Worm (Caenorhabditis elegans) whole organism, L1 larva: ENCODE data around the gene F36A4.5.

ENCODE experiments used
- C34B4.2 ChIP-seq: sonication (generic microtip); optimal IDR thresholded peaks from 2 replicates; lab custom pipeline; 2017; ENCODE audit warnings: mild to moderate bottlenecking, missing genetic modification characterization, missing compliant biosample characterization
- alr-1 ChIP-seq: fragments of 200-800 bp; sonication (Bioruptor generic); optimal IDR thresholded peaks from 2 replicates; lab custom pipeline; 2018; ENCODE audit warnings: borderline replicate concordance, mild to moderate bottlenecking, missing genetic modification characterization, missing compliant biosample characterization
- ama-1 ChIP-seq: fragments of 150-350 bp; optimal IDR thresholded peaks from 2 replicates; lab custom pipeline; 2014
- blmp-1 ChIP-seq: fragments of 150-350 bp; optimal IDR thresholded peaks from 2 replicates; lab custom pipeline; 2014; ENCODE audit warnings: missing biosample characterization, missing genetic modification characterization
- ceh-63 ChIP-seq: fragments of 200-800 bp; sonication (Bioruptor generic); optimal IDR thresholded peaks from 2 replicates; lab custom pipeline; 2018; ENCODE audit warnings: mild to moderate bottlenecking, missing genetic modification characterization, missing compliant biosample characterization
- ceh-8 ChIP-seq: fragments of 200-800 bp; sonication (Bioruptor generic); optimal IDR thresholded peaks from 2 replicates; lab custom pipeline; 2018; ENCODE audit warnings: mild to moderate bottlenecking, missing genetic modification characterization, moderate library complexity, missing compliant biosample characterization
- efl-1 ChIP-seq, 4 experiments: fragments of 150-350 bp; optimal IDR thresholded peaks in 3 of 4; peaks in 1 of 4; 1 replicate in 1 of 4; 2 replicates in 3 of 4; lab custom pipeline; 2014; ENCODE audit warnings: missing biosample characterization in 2 of 4, missing genetic modification characterization in 2 of 4, missing genetic modification reagents in 2 of 4
- efl-3 ChIP-seq: fragments of 200-800 bp; sonication (Bioruptor generic); optimal IDR thresholded peaks from 2 replicates; lab custom pipeline; 2018; ENCODE audit warnings: mild to moderate bottlenecking, missing genetic modification characterization, missing compliant biosample characterization
- egl-27 ChIP-seq, 2 experiments: fragments of 150-350 bp in 1 of 2; sonication (generic microtip); optimal IDR thresholded peaks; 3 replicates each; lab custom pipeline; 2017 to 2018; ENCODE audit warnings: missing biosample characterization in 2 of 2, missing genetic modification characterization in 2 of 2, missing genetic modification reagents in 2 of 2
- elt-2 ChIP-seq: sonication (generic microtip); optimal IDR thresholded peaks from 2 replicates; lab custom pipeline; 2016; ENCODE audit warnings: missing genetic modification characterization, mild to moderate bottlenecking, inconsistent platforms, missing compliant biosample characterization, missing genetic modification reagents
- elt-3 ChIP-seq, 6 experiments: fragments of 150-350 bp in 1 of 6; sonication (generic microtip); optimal IDR thresholded peaks; 2 replicates each; lab custom pipeline; 2017 to 2018; ENCODE audit warnings: missing biosample characterization in 6 of 6, missing genetic modification characterization in 6 of 6, inconsistent platforms in 1 of 6
- fos-1 ChIP-seq: fragments of 150-350 bp; optimal IDR thresholded peaks from 2 replicates; lab custom pipeline; 2014; ENCODE audit warnings: missing biosample characterization, missing genetic modification characterization
- grh-1 ChIP-seq: fragments of 200-800 bp; sonication (Bioruptor generic); IDR thresholded peaks from 2 replicates; pipeline ENCODE4 v1.3.6; 2022; ENCODE audit warnings: missing genetic modification reagents, missing genetic modification characterization, missing compliant biosample characterization
- hlh-4 ChIP-seq: sonication (generic microtip); optimal IDR thresholded peaks from 2 replicates; lab custom pipeline; 2016; ENCODE audit warnings: mild to moderate bottlenecking, missing genetic modification characterization, missing compliant biosample characterization
- hpl-2 ChIP-seq: fragments of 150-350 bp; optimal IDR thresholded peaks from 2 replicates; lab custom pipeline; 2014; ENCODE audit warnings: missing biosample characterization, missing genetic modification reagents, missing genetic modification characterization
- irx-1 ChIP-seq: sonication (generic microtip); optimal IDR thresholded peaks from 2 replicates; lab custom pipeline; 2016; ENCODE audit warnings: missing genetic modification characterization, missing compliant biosample characterization
- lin-13 ChIP-seq: fragments of 150-350 bp; optimal IDR thresholded peaks from 2 replicates; lab custom pipeline; 2014; ENCODE audit warnings: missing biosample characterization, missing genetic modification reagents, missing genetic modification characterization
- lin-35 ChIP-seq, 2 experiments: fragments of 150-350 bp; optimal IDR thresholded peaks; 2 replicates each; lab custom pipeline; 2014; ENCODE audit warnings: missing biosample characterization in 2 of 2, missing genetic modification characterization in 2 of 2, missing genetic modification reagents in 2 of 2
- lsy-2 ChIP-seq, 2 experiments: fragments of 150-350 bp; optimal IDR thresholded peaks; 2 replicates each; lab custom pipeline; 2014; ENCODE audit warnings: missing biosample characterization in 2 of 2, missing genetic modification characterization in 2 of 2
- mab-9 ChIP-seq: fragments of 200-800 bp; sonication (Bioruptor generic); IDR thresholded peaks from 2 replicates; pipeline ENCODE4 v1.3.6; 2022; ENCODE audit warnings: missing genetic modification reagents, missing genetic modification characterization, missing compliant biosample characterization
- mdl-1 ChIP-seq, 2 experiments: fragments of 150-350 bp; optimal IDR thresholded peaks; 2 replicates each; lab custom pipeline; 2014 to 2017; ENCODE audit warnings: missing biosample characterization in 2 of 2, missing genetic modification characterization in 2 of 2, inconsistent platforms in 1 of 2
- nhr-12 ChIP-seq: sonication (generic microtip); optimal IDR thresholded peaks from 2 replicates; lab custom pipeline; 2017; ENCODE audit warnings: missing biosample characterization, missing genetic modification characterization
- nhr-19 ChIP-seq: fragments of 200-800 bp; sonication (Bioruptor generic); conservative IDR thresholded peaks from 2 replicates; pipeline ENCODE4 v1.3.6; 2022; ENCODE audit warnings: missing genetic modification characterization, missing compliant biosample characterization
- nhr-20 ChIP-seq: sonication (generic microtip); optimal IDR thresholded peaks from 2 replicates; lab custom pipeline; 2016; ENCODE audit warnings: mild to moderate bottlenecking, missing genetic modification characterization, missing compliant biosample characterization
- nhr-47 ChIP-seq: sonication (generic microtip); optimal IDR thresholded peaks from 2 replicates; lab custom pipeline; 2016; ENCODE audit warnings: mild to moderate bottlenecking, missing genetic modification characterization, moderate library complexity, missing compliant biosample characterization
- nhr-71 ChIP-seq: sonication (generic microtip); optimal IDR thresholded peaks from 2 replicates; lab custom pipeline; 2016; ENCODE audit warnings: mild to moderate bottlenecking, missing genetic modification characterization, moderate library complexity, missing compliant biosample characterization
- nhr-76 ChIP-seq: sonication (generic microtip); optimal IDR thresholded peaks from 2 replicates; lab custom pipeline; 2017; ENCODE audit warnings: missing biosample characterization, missing genetic modification characterization
- nhr-85 ChIP-seq: sonication (generic microtip); peaks from one replicate; lab custom pipeline; 2016; ENCODE audit warnings: missing genetic modification characterization, inconsistent platforms, missing compliant biosample characterization
- nhr-90 ChIP-seq: sonication (generic microtip); optimal IDR thresholded peaks from 2 replicates; lab custom pipeline; 2016; ENCODE audit warnings: mild to moderate bottlenecking, missing genetic modification characterization, missing compliant biosample characterization; ENCODE audit not compliant: poor library complexity
- pax-3 ChIP-seq: fragments of 200-800 bp; sonication (Bioruptor generic); optimal IDR thresholded peaks from 2 replicates; lab custom pipeline; 2018; ENCODE audit warnings: mild to moderate bottlenecking, missing genetic modification characterization, moderate library complexity, missing compliant biosample characterization
- skn-1 ChIP-seq: fragments of 150-350 bp; optimal IDR thresholded peaks from 2 replicates; lab custom pipeline; 2014; ENCODE audit warnings: missing biosample characterization, missing genetic modification characterization
- snu-23 ChIP-seq: sonication (generic microtip); optimal IDR thresholded peaks from 2 replicates; lab custom pipeline; 2016; ENCODE audit warnings: missing genetic modification characterization, missing compliant biosample characterization
- sup-37 ChIP-seq: fragments of 200-800 bp; sonication (Bioruptor generic); optimal IDR thresholded peaks from 2 replicates; lab custom pipeline; 2018; ENCODE audit warnings: mild to moderate bottlenecking, missing genetic modification characterization, missing compliant biosample characterization
- tbx-2 ChIP-seq: sonication (generic microtip); optimal IDR thresholded peaks from 2 replicates; lab custom pipeline; 2016; ENCODE audit warnings: missing genetic modification characterization, missing compliant biosample characterization
- tlp-1 ChIP-seq: fragments of 150-350 bp; optimal IDR thresholded peaks from 2 replicates; lab custom pipeline; 2014; ENCODE audit warnings: missing biosample characterization, missing genetic modification characterization
- unc-130 ChIP-seq: fragments of 150-350 bp; optimal IDR thresholded peaks from 2 replicates; lab custom pipeline; 2017; ENCODE audit warnings: missing biosample characterization, missing genetic modification characterization, inconsistent platforms
- unc-62 ChIP-seq: fragments of 150-350 bp; optimal IDR thresholded peaks from 2 replicates; lab custom pipeline; 2014; ENCODE audit warnings: missing biosample characterization, missing genetic modification reagents, missing genetic modification characterization
- unc-86 ChIP-seq: sonication (generic microtip); optimal IDR thresholded peaks from 2 replicates; lab custom pipeline; 2016; ENCODE audit warnings: missing genetic modification characterization, missing compliant biosample characterization
- unc-98 ChIP-seq: fragments of 200-800 bp; sonication (Bioruptor generic); IDR thresholded peaks from 2 replicates; pipeline ENCODE4 v1.3.6; 2022; ENCODE audit warnings: missing genetic modification characterization, missing compliant biosample characterization
- vab-15 ChIP-seq: sonication (generic microtip); optimal IDR thresholded peaks from 2 replicates; lab custom pipeline; 2017; ENCODE audit warnings: missing genotype, mild to moderate bottlenecking, missing genetic modification characterization, missing compliant biosample characterization
- zag-1 ChIP-seq: fragments of 150-350 bp; optimal IDR thresholded peaks from 2 replicates; lab custom pipeline; 2014; ENCODE audit warnings: missing biosample characterization, missing genetic modification characterization
- zip-4 ChIP-seq: fragments of 200-800 bp; sonication (Bioruptor generic); optimal IDR thresholded peaks from 2 replicates; lab custom pipeline; 2018; ENCODE audit warnings: mild to moderate bottlenecking, missing genetic modification characterization, moderate library complexity, missing compliant biosample characterization

Gene F36A4.5

DNA sequence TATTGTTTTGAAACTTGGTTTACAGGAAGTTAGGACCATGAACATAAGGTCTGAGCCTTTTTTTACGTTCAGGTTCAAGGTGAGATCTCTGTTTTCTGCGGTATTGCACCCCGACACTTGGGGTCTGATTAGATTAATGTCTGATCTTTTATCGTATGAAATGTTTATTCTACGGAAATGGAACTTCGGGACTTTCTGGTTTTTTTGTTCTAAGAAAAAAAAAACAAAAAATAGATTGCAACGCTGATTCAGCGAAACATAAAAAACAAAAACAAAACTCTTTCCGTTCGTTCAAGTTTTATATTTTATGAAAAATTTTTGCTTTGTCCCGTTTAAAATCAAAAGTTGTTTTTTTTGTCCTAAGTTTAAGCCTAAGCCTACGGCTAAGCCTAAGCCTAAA is at the start of gene F36A4.5:
F36A4.5 (plus strand) TSS at position 301 of the 400 bp plus-strand sequence.
- TF ChIP-seq unc-86 (tag; lab: Kevin White, UChicago) = no peak
- no peak for TF ChIP-seq unc-62
- TF ChIP-seq ceh-8 (GFP tag; lab: Kevin White, UChicago) = no peak
- TF ChIP-seq sup-37 (GFP tag; lab: Kevin White, UChicago) = no peak
- TF ChIP-seq egl-27 (tag; optimal IDR thresholded peaks at IDR 0.05; lab: Kevin White, UChicago) = no peak
- no peak for TF ChIP-seq snu-23 (GFP tag; lab: Kevin White, UChicago)

DNA sequence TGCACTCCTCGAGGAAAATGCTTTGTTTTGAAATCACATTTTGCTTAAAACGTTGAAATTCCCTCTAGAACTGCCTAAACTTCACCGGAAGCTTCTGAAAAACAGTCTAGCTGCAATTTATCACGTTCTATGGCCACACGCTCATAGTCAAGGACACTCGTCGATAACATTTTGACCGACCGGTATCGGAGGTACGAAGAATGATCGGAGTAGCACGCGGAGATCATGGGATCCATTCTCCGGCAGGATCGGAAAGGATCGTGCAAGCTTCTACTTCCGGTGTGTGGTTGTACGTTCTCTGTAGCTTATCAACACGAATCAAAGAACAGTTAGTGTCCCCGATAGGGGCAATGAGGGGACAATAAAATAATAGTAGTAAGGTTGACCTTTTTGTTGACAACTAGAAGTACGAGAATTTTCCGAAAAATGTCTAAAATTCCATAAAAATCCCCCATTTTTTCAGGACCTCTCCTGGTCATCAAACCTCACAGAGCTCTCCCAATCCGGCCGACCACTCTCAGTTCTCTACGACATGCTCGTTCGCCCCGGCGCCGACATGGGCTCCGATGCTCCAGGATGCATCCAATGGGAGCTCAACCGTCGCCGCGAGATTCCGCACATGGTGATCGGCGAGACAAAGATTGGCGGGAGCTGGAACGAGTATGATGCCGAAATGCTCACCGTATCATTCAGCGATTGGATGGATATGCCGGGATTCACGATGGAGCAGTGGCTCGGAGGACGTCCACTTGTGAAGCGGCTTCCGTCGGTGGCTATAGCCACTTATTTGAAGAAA is 49.0 kb upstream of the F36A4.5 start:
- TF ChIP-seq nhr-47 (tag; lab: Kevin White, UChicago) (peak; percentile 31), C34B4.2 (tag; lab: Kevin White, UChicago) (no peak), zag-1 (no peak), zip-4 (GFP tag; lab: Kevin White, UChicago) (no peak), nhr-20 (peak; percentile 74), lin-13 (GFP tag; lab: Kevin White, UChicago) (no peak), efl-3 (GFP tag; lab: Kevin White, UChicago) (no peak), unc-98 (GFP tag; lab: Robert Waterston, UW) (no peak), skn-1 (no peak), nhr-76 (no peak), irx-1 (tag; lab: Kevin White, UChicago) (no peak), tbx-2 (tag; lab: Kevin White, UChicago) (peak; percentile 27), lsy-2 (tag; optimal IDR thresholded peaks at IDR 0.05; lab: Kevin White, UChicago) (peak; percentile 14 to 44), nhr-71 (peak; percentile 64), lin-35 (GFP tag; optimal IDR thresholded peaks at IDR 0.05; lab: Kevin White, UChicago) (peak in 1 of 2 experiments; percentile 49), ama-1 (lab: Kevin White, UChicago) (no peak), grh-1 (GFP tag; lab: Robert Waterston, UW) (peak; percentile 35; the same call in 1 of the 2 replicates), elt-3 (tag; optimal IDR thresholded peaks at IDR 0.05; lab: Kevin White, UChicago) (peak in 2 of 6 experiments; percentile 46 to 96), nhr-90 (peak; percentile 58), sup-37 (GFP tag; lab: Kevin White, UChicago) (no peak), fos-1 (tag; lab: Kevin White, UChicago) (no peak), vab-15 (no peak), snu-23 (GFP tag; lab: Kevin White, UChicago) (peak; percentile 19), hpl-2 (GFP tag; lab: Kevin White, UChicago) (no peak), unc-130 (tag; lab: Kevin White, UChicago) (peak; percentile 76), tlp-1 (tag; lab: Kevin White, UChicago) (no peak), blmp-1 (tag; lab: Kevin White, UChicago) (peak; percentile 75), hlh-4 (tag; lab: Kevin White, UChicago) (no peak), ceh-63 (no peak), mab-9 (GFP tag; lab: Robert Waterston, UW) (no peak), pax-3 (tag; lab: Kevin White, UChicago) (no peak), elt-2 (tag; lab: Kevin White, UChicago) (peak; percentile 27), nhr-12 (tag; lab: Kevin White, UChicago) (no peak), mdl-1 (tag; optimal IDR thresholded peaks at IDR 0.05; lab: Kevin White, UChicago) (peak in 1 of 2 experiments; percentile 88), alr-1 (tag; lab: Kevin White, UChicago) (no peak), nhr-19 (GFP tag; lab: Robert Waterston, UW) (peak; percentile 72), efl-1 (optimal IDR thresholded peaks at IDR 0.05; lab: Kevin White, UChicago) (no peak), efl-1 (GFP tag; optimal IDR thresholded peaks at IDR 0.05 in 1 of 2; lab: Kevin White, UChicago) (peak in 1 of 2 experiments; percentile 49), nhr-85 (tag; lab: Kevin White, UChicago) (peak; percentile 79)
